Worm (Caenorhabditis elegans) whole organism, L4 larva: ENCODE results near the gene Y6D1A.2.

Experiments used
- F37D6.2 ChIP-seq: sonication (generic microtip); optimal IDR thresholded peaks from 2 replicates; lab custom pipeline; 2016; ENCODE audit warnings: mild to moderate bottlenecking, missing genetic modification characterization, missing compliant biosample characterization
- F44E2.7 ChIP-seq: fragments of 200-800 bp; sonication (Bioruptor generic); IDR thresholded peaks from 2 replicates; pipeline ENCODE4 v2.1.2; 2022; ENCODE audit warnings: missing genetic modification characterization, missing compliant biosample characterization
- R02D3.7 ChIP-seq: fragments of 150-350 bp; sonication (generic microtip); optimal IDR thresholded peaks from 3 replicates; lab custom pipeline; 2014; ENCODE audit warnings: missing biosample characterization, missing genetic modification characterization
- Y105C5A.15 ChIP-seq: fragments of 200-800 bp; sonication (Bioruptor generic); IDR thresholded peaks from 2 replicates; pipeline ENCODE4 v1.3.6; 2022; ENCODE audit warnings: missing genetic modification characterization, missing compliant biosample characterization
- Y5F2A.4 ChIP-seq: fragments of 200-800 bp; sonication (Bioruptor generic); optimal IDR thresholded peaks from 2 replicates; lab custom pipeline; 2018; ENCODE audit warnings: mild to moderate bottlenecking, missing genetic modification characterization, missing compliant biosample characterization
- Y75B8A.6 ChIP-seq: fragments of 200-800 bp; sonication (Bioruptor generic); IDR thresholded peaks from 2 replicates; pipeline ENCODE4 v1.3.6; 2022; ENCODE audit warnings: missing genetic modification reagents, missing genetic modification characterization, missing compliant biosample characterization
- aly-2 ChIP-seq: sonication (generic microtip); optimal IDR thresholded peaks from 2 replicates; lab custom pipeline; 2018; ENCODE audit warnings: missing biosample characterization, missing genetic modification characterization
- ceh-20 ChIP-seq: fragments of 200-800 bp; sonication (Bioruptor generic); IDR thresholded peaks from 2 replicates; pipeline ENCODE4 v1.3.6; 2022; ENCODE audit warnings: missing genetic modification reagents, missing genetic modification characterization, missing compliant biosample characterization
- ceh-28 ChIP-seq: fragments of 150-350 bp; optimal IDR thresholded peaks from 2 replicates; lab custom pipeline; 2014; ENCODE audit warnings: missing biosample characterization, missing genetic modification reagents, missing genetic modification characterization
- ceh-44 ChIP-seq: fragments of 200-800 bp; sonication (Bioruptor generic); IDR thresholded peaks from 2 replicates; pipeline ENCODE4 v1.3.6; 2022; ENCODE audit warnings: missing genetic modification reagents, missing genetic modification characterization, missing compliant biosample characterization
- ces-1 ChIP-seq: fragments of 150-350 bp; sonication (generic microtip); optimal IDR thresholded peaks from 4 replicates; lab custom pipeline; 2014; ENCODE audit warnings: missing biosample characterization, missing genetic modification reagents, missing genetic modification characterization
- ctbp-1 ChIP-seq: fragments of 200-800 bp; sonication (Bioruptor generic); IDR thresholded peaks from 2 replicates; pipeline ENCODE4 v1.3.6; 2022; ENCODE audit warnings: missing genetic modification reagents, missing genetic modification characterization, missing compliant biosample characterization
- daf-16 ChIP-seq, 3 experiments: sonication (generic microtip); optimal IDR thresholded peaks; 2 replicates each; lab custom pipeline; 2016 to 2017; ENCODE audit warnings: missing genetic modification characterization in 3 of 3, missing genetic modification reagents in 3 of 3, mild to moderate bottlenecking in 2 of 3, missing compliant biosample characterization in 2 of 3, missing biosample characterization in 1 of 3, moderate library complexity in 1 of 3
- daf-19 ChIP-seq: fragments of 200-800 bp; sonication (Bioruptor generic); conservative IDR thresholded peaks from 2 replicates; pipeline ENCODE4 v1.3.6; 2022; ENCODE audit warnings: missing genetic modification characterization, missing compliant biosample characterization
- dmd-6 ChIP-seq: fragments of 200-800 bp; sonication (Bioruptor generic); IDR thresholded peaks from 2 replicates; pipeline ENCODE4 v1.3.6; 2022; ENCODE audit warnings: missing genetic modification reagents, missing genetic modification characterization, missing compliant biosample characterization
- dmd-8 ChIP-seq: fragments of 200-800 bp; sonication (Bioruptor generic); IDR thresholded peaks from 2 replicates; pipeline ENCODE4 v1.3.6; 2022; ENCODE audit warnings: missing genetic modification characterization, missing compliant biosample characterization
- duxl-1 ChIP-seq: sonication (generic microtip); optimal IDR thresholded peaks from 2 replicates; lab custom pipeline; 2016; ENCODE audit warnings: mild to moderate bottlenecking, missing genetic modification characterization, moderate library complexity, missing compliant biosample characterization; ENCODE audit not compliant: poor library complexity
- dve-1 ChIP-seq: sonication (generic microtip); optimal IDR thresholded peaks from 2 replicates; lab custom pipeline; 2017; ENCODE audit warnings: antibody characterized with exemption, mild to moderate bottlenecking, missing genetic modification characterization, missing compliant biosample characterization; ENCODE audit not compliant: insufficient read depth
- egl-43 ChIP-seq: fragments of 200-800 bp; sonication (Bioruptor generic); IDR thresholded peaks from 2 replicates; pipeline ENCODE4 v1.3.6; 2022; ENCODE audit warnings: missing genetic modification reagents, missing genetic modification characterization, missing compliant biosample characterization
- fkh-10 ChIP-seq: fragments of 150-350 bp; optimal IDR thresholded peaks from 2 replicates; lab custom pipeline; 2014; ENCODE audit warnings: missing biosample characterization, missing genetic modification reagents, missing genetic modification characterization
- hif-1 ChIP-seq, 2 experiments: sonication (generic microtip); optimal IDR thresholded peaks; 2 replicates each; lab custom pipeline; 2016 to 2017; ENCODE audit warnings: missing compliant biosample characterization in 2 of 2, missing genetic modification characterization in 2 of 2, missing genetic modification reagents in 2 of 2, missing genotype in 2 of 2, mild to moderate bottlenecking in 1 of 2
- hlh-30 ChIP-seq: sonication (generic microtip); optimal IDR thresholded peaks from 2 replicates; lab custom pipeline; 2017; ENCODE audit warnings: antibody characterized with exemption, mild to moderate bottlenecking, missing genetic modification characterization, missing compliant biosample characterization; ENCODE audit not compliant: insufficient read depth
- jun-1 ChIP-seq: fragments of 150-350 bp; optimal IDR thresholded peaks from 2 replicates; lab custom pipeline; 2014; ENCODE audit warnings: missing biosample characterization, missing genetic modification reagents, missing genetic modification characterization
- lin-1 ChIP-seq: fragments of 200-800 bp; sonication (Bioruptor generic); IDR thresholded peaks from 2 replicates; pipeline ENCODE4 v1.3.6; 2022; ENCODE audit warnings: missing genetic modification reagents, missing genetic modification characterization, missing compliant biosample characterization
- lin-15B ChIP-seq: fragments of 150-350 bp; sonication (generic microtip); optimal IDR thresholded peaks from 3 replicates; lab custom pipeline; 2014; ENCODE audit warnings: missing biosample characterization, missing genetic modification characterization
- lin-38 ChIP-seq: fragments of 200-800 bp; sonication (Bioruptor generic); IDR thresholded peaks from 2 replicates; pipeline ENCODE4 v1.3.6; 2022; ENCODE audit warnings: missing genetic modification reagents, missing genetic modification characterization, missing compliant biosample characterization
- lin-39 ChIP-seq: fragments of 150-350 bp; optimal IDR thresholded peaks from 2 replicates; lab custom pipeline; 2014; ENCODE audit warnings: missing biosample characterization, missing genetic modification reagents, missing genetic modification characterization
- lir-3 ChIP-seq: sonication (generic microtip); optimal IDR thresholded peaks from 2 replicates; lab custom pipeline; 2016; ENCODE audit warnings: mild to moderate bottlenecking, missing genetic modification characterization, missing compliant biosample characterization
- lsy-2 ChIP-seq, 2 experiments: fragments of 150-350 bp in 1 of 2; sonication (generic microtip) in 1 of 2; optimal IDR thresholded peaks; 2 replicates each; lab custom pipeline; 2014 to 2017; ENCODE audit warnings: missing biosample characterization in 2 of 2, missing genetic modification characterization in 2 of 2
- madf-9 ChIP-seq: fragments of 200-800 bp; sonication (Bioruptor generic); conservative IDR thresholded peaks from 2 replicates; pipeline ENCODE4 v1.3.6; 2022; ENCODE audit warnings: missing genetic modification reagents, missing genetic modification characterization, missing compliant biosample characterization
- mdt-29 ChIP-seq: fragments of 200-800 bp; sonication (Bioruptor generic); IDR thresholded peaks from 2 replicates; pipeline ENCODE4 v1.3.6; 2022; ENCODE audit warnings: missing genetic modification reagents, missing genetic modification characterization, missing compliant biosample characterization
- mes-2 ChIP-seq: sonication (generic microtip); optimal IDR thresholded peaks from 2 replicates; lab custom pipeline; 2016; ENCODE audit warnings: missing genotype, mild to moderate bottlenecking, missing genetic modification characterization, missing compliant biosample characterization; ENCODE audit not compliant: poor library complexity, severe bottlenecking
- mxl-3 ChIP-seq: fragments of 200-800 bp; sonication (Bioruptor generic); optimal IDR thresholded peaks from 2 replicates; lab custom pipeline; 2018; ENCODE audit warnings: mild to moderate bottlenecking, missing genetic modification characterization, missing compliant biosample characterization
- nhr-28 ChIP-seq: fragments of 150-350 bp; optimal IDR thresholded peaks from 2 replicates; lab custom pipeline; 2014; ENCODE audit warnings: missing biosample characterization, missing genetic modification characterization
- nhr-41 ChIP-seq: fragments of 200-800 bp; sonication (Bioruptor generic); IDR thresholded peaks from 2 replicates; pipeline ENCODE4 v1.3.6; 2022; ENCODE audit warnings: missing genetic modification reagents, missing genetic modification characterization, missing compliant biosample characterization
- nhr-6 ChIP-seq: fragments of 150-350 bp; optimal IDR thresholded peaks from 2 replicates; lab custom pipeline; 2014; ENCODE audit warnings: missing biosample characterization, missing genetic modification characterization
- nhr-77 ChIP-seq: fragments of 150-350 bp; optimal IDR thresholded peaks from 2 replicates; lab custom pipeline; 2014; ENCODE audit warnings: missing biosample characterization, missing genetic modification characterization
- pha-4 ChIP-seq, 2 experiments: fragments of 150-350 bp in 1 of 2; fragments of 200-800 bp in 1 of 2; sonication (Bioruptor generic) in 1 of 2; IDR thresholded peaks in 1 of 2; optimal IDR thresholded peaks in 1 of 2; 2 replicates each; pipeline versions ENCODE4 v1.3.6 to Lab custom; 2014 to 2022; ENCODE audit warnings: missing genetic modification characterization in 2 of 2, missing genetic modification reagents in 2 of 2, missing biosample characterization in 1 of 2, missing compliant biosample characterization in 1 of 2
- php-3 ChIP-seq: fragments of 200-800 bp; sonication (Bioruptor generic); IDR thresholded peaks from 2 replicates; pipeline ENCODE4 v1.3.6; 2022; ENCODE audit warnings: missing genetic modification reagents, missing genetic modification characterization, missing compliant biosample characterization
- pqm-1 ChIP-seq: sonication (generic microtip); optimal IDR thresholded peaks from 2 replicates; lab custom pipeline; 2017; ENCODE audit warnings: missing biosample characterization, missing genetic modification characterization
- rbr-2 ChIP-seq: sonication (generic microtip); optimal IDR thresholded peaks from 2 replicates; lab custom pipeline; 2016; ENCODE audit warnings: missing genotype, missing genetic modification characterization, missing compliant biosample characterization
- skn-1 ChIP-seq: fragments of 150-350 bp; optimal IDR thresholded peaks from 2 replicates; lab custom pipeline; 2014; ENCODE audit warnings: missing biosample characterization, missing genetic modification characterization
- snpc-4 ChIP-seq: fragments of 150-350 bp; optimal IDR thresholded peaks from 2 replicates; lab custom pipeline; 2014; ENCODE audit warnings: missing biosample characterization, missing genetic modification characterization
- spr-3 ChIP-seq: fragments of 200-800 bp; sonication (Bioruptor generic); optimal IDR thresholded peaks from 2 replicates; lab custom pipeline; 2018; ENCODE audit warnings: mild to moderate bottlenecking, missing genetic modification characterization, missing compliant biosample characterization
- tra-1 ChIP-seq: fragments of 200-800 bp; sonication (Bioruptor generic); IDR thresholded peaks from 2 replicates; pipeline ENCODE4 v1.3.6; 2022; ENCODE audit warnings: missing genetic modification reagents, missing genetic modification characterization, missing compliant biosample characterization
- unc-130 ChIP-seq: sonication (generic microtip); optimal IDR thresholded peaks from 2 replicates; lab custom pipeline; 2016; ENCODE audit warnings: missing genetic modification reagents, missing genetic modification characterization, missing compliant biosample characterization
- vab-7 ChIP-seq: fragments of 200-800 bp; sonication (Bioruptor generic); IDR thresholded peaks from 2 replicates; pipeline ENCODE4 v1.3.6; 2022; ENCODE audit warnings: missing genetic modification reagents, missing genetic modification characterization, missing compliant biosample characterization
- zag-1 ChIP-seq: fragments of 150-350 bp; optimal IDR thresholded peaks from 2 replicates; lab custom pipeline; 2014; ENCODE audit warnings: missing biosample characterization, missing genetic modification characterization
- zip-2 ChIP-seq: fragments of 150-350 bp; optimal IDR thresholded peaks from 2 replicates; lab custom pipeline; 2014; ENCODE audit warnings: missing biosample characterization, missing genetic modification characterization
- ztf-7 ChIP-seq: fragments of 150-350 bp; optimal IDR thresholded peaks from 2 replicates; lab custom pipeline; 2014; ENCODE audit warnings: missing biosample characterization, missing genetic modification characterization

Y6D1A.2 gene

DNA sequence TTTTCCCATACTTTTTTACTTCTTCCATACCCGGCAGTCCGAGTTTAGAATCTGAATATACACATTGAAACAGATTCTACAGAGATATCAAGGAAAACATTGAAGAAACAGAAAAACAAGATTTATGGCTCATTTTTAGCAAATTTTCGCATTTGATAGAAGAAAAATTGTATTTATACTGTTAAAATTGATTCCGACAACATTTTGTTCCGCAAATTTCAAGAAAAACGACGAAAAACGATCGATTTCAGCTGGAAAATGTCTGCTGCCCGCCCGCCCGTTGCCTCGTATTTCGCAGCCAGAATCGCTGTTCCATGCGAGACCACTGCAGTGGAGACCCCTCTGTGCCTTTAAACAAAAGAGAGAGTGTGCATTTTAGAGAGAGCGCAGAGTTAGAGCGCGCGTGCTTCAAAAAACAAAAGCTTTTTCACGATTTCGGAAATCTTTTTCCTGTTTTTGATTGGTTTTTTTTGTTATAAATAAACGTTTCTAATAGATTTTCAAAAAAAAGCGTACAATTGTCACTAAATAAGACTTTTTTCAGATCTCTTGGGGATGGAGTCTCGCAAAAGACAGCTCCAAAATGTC lies 41.7 kb downstream of the Y6D1A.2 start, which contains the start of the genes patr-1 and dna-2 (continued):
- no peak for TF ChIP-seq daf-19 (GFP tag; lab: Robert Waterston, UW)
- TF ChIP-seq lin-39 = no peak
- no peak for TF ChIP-seq snpc-4 (tag; lab: Kevin White, UChicago)
- no peak for TF ChIP-seq skn-1 (tag; lab: Kevin White, UChicago)
- TF ChIP-seq lsy-2 (tag; optimal IDR thresholded peaks at IDR 0.05; lab: Kevin White, UChicago) = peak in 1 of 2 experiments; percentile 86
- TF ChIP-seq fkh-10 (GFP tag; lab: Kevin White, UChicago) = no peak
- TF ChIP-seq tra-1 = no peak
- TF ChIP-seq dmd-6 (GFP tag; lab: Robert Waterston, UW) = no peak
- TF ChIP-seq R02D3.7 (tag; lab: Kevin White, UChicago) = no peak
- no peak for TF ChIP-seq rbr-2
- peak; percentile 64 for TF ChIP-seq hlh-30 (tag; lab: Kevin White, UChicago)
- TF ChIP-seq lin-1 (GFP tag; lab: Robert Waterston, UW) = no peak
- TF ChIP-seq spr-3 (GFP tag; lab: Kevin White, UChicago) = no peak
- TF ChIP-seq jun-1 = no peak
- no peak for TF ChIP-seq duxl-1 (tag; lab: Kevin White, UChicago)
- TF ChIP-seq F44E2.7 = no peak
- no peak for TF ChIP-seq mxl-3 (GFP tag; lab: Kevin White, UChicago)
- TF ChIP-seq pqm-1 (tag; lab: Kevin White, UChicago) = no peak
- no peak for TF ChIP-seq Y75B8A.6 (GFP tag; lab: Robert Waterston, UW)
- peak; percentile 70 for TF ChIP-seq nhr-6
- TF ChIP-seq vab-7 (GFP tag; lab: Robert Waterston, UW) = no peak
- no peak for TF ChIP-seq ztf-7 (tag; lab: Kevin White, UChicago)
- TF ChIP-seq ceh-20 (GFP tag; lab: Robert Waterston, UW) = no peak
- no peak for TF ChIP-seq madf-9 (GFP tag; lab: Robert Waterston, UW)
- TF ChIP-seq pha-4 (GFP tag; IDR thresholded peaks at IDR 0.05; lab: Robert Waterston, UW) = no peak
- no peak for TF ChIP-seq pha-4 (tag; optimal IDR thresholded peaks at IDR 0.05; lab: Kevin White, UChicago)
- TF ChIP-seq ceh-44 (GFP tag; lab: Robert Waterston, UW) = 0 out of 2 replicates have a peak, but pooled peaks have one; percentile 59
- peak; percentile 65 for TF ChIP-seq lin-38 (GFP tag; lab: Robert Waterston, UW)
- peak; percentile 74 for TF ChIP-seq mes-2 (tag; lab: Kevin White, UChicago)
- TF ChIP-seq daf-16 (GFP tag; optimal IDR thresholded peaks at IDR 0.05; lab: Kevin White, UChicago) = no peak
- no peak for TF ChIP-seq daf-16 (tag; optimal IDR thresholded peaks at IDR 0.05; lab: Kevin White, UChicago)
- TF ChIP-seq Y105C5A.15 (GFP tag; lab: Robert Waterston, UW) = no peak
- peak in 1 of 2 experiments; percentile 32 for TF ChIP-seq hif-1 (tag; optimal IDR thresholded peaks at IDR 0.05; lab: Kevin White, UChicago)
- no peak for TF ChIP-seq zip-2
- no peak for TF ChIP-seq nhr-41 (GFP tag; lab: Robert Waterston, UW)
- TF ChIP-seq dmd-8 (GFP tag; lab: Robert Waterston, UW) = no peak
- TF ChIP-seq php-3 = no peak
- TF ChIP-seq aly-2 = no peak
- peak; percentile 37 for TF ChIP-seq unc-130
- TF ChIP-seq nhr-28 = peak; percentile 28
- TF ChIP-seq mdt-29 (GFP tag; lab: Robert Waterston, UW) = no peak
- TF ChIP-seq ceh-28 (tag; lab: Kevin White, UChicago) = no peak
- TF ChIP-seq ces-1 = no peak
- TF ChIP-seq dve-1 = peak; percentile 37
- no peak for TF ChIP-seq egl-43 (GFP tag; lab: Robert Waterston, UW)
- no peak for TF ChIP-seq zag-1 (tag; lab: Kevin White, UChicago)
- no peak for TF ChIP-seq nhr-77 (tag; lab: Kevin White, UChicago)
- no peak for TF ChIP-seq lir-3 (tag; lab: Kevin White, UChicago)
- no peak for TF ChIP-seq lin-15B (tag; lab: Kevin White, UChicago)
- no peak for TF ChIP-seq Y5F2A.4 (GFP tag; lab: Kevin White, UChicago)
- no peak for TF ChIP-seq ctbp-1 (GFP tag; lab: Robert Waterston, UW)
- TF ChIP-seq F37D6.2 = no peak
